Worm (Caenorhabditis elegans): Measurements from ENCODE around the gene F10C2.3.

DNA sequence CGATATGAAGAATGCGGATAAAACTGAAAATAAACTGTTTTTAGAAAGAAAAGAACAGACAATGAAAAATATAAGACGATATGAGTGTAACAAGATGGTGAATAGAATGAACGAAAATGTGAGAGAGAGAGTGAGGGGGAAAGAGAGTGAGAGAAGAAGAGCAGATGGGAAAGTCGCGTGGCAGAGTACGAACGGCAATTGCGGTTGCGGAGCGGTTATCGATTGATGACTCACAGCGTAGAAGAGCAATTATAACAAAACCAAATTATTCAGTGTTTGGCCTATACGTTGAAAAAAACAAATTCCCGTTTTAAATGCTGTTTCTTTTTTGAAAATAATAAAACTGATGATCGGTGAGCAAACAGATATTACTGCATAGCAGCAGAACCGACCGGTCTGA, 45.2 kb downstream of the F10C2.3 start, which contains the start of gene pqn-53:
- TF ChIP-seq flt-1 (GFP tag; IDR thresholded peaks at IDR 0.05) (no peak), tbx-37 (GFP tag; conservative IDR thresholded peaks at IDR 0.05) (no peak), ama-1 (optimal IDR thresholded peaks at IDR 0.05) (no peak), ceh-36 (tag; optimal IDR thresholded peaks at IDR 0.05) (no peak), B0310.2 (tag; optimal IDR thresholded peaks at IDR 0.05) (no peak), tra-4 (tag; optimal IDR thresholded peaks at IDR 0.05) (no peak), hmg-4 (GFP tag; optimal IDR thresholded peaks at IDR 0.05) (no peak), ceh-13 (GFP tag; optimal IDR thresholded peaks at IDR 0.05) (no peak), tbx-11 (GFP tag; IDR thresholded peaks at IDR 0.05) (no peak), F13C5.2 (tag; optimal IDR thresholded peaks at IDR 0.05) (no peak), scrt-1 (GFP tag; IDR thresholded peaks at IDR 0.05) (no peak)

Data from whole organism, early embryonic.